Fruit fly (Drosophila melanogaster): ENCODE results near the gene CG8086.

DNA sequence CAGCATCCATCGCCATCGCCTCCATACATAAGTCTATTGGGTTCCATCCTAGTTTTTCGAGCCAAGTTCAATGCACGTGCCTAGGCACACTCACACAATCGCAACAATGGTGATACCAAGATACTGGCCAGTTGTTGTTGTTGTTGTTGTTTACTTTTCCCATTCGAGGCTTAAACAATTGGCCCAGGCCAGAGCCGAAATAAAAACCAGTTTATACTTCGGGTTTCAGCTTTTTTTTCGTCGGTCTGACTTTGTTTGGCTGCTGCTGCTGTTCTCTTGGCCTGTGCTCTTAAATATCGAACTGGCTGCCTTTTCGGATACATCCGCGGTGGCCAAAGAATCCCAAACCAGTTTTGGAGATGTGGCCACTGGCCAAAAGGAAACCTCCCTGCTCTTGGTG, 22.9 kb upstream of the CG8086 start:
- TF ChIP-seq CG7745 (tag; optimal IDR thresholded peaks at IDR 0.05) (no peak), CG17829 (tag; optimal IDR thresholded peaks at IDR 0.05) (no peak), CG8359 (GFP tag; optimal IDR thresholded peaks at IDR 0.05; ENCODE audit: borderline replicate concordance) (no peak), CG4424 (GFP tag; optimal IDR thresholded peaks at IDR 0.05) (no peak), CG12391 (tag; optimal IDR thresholded peaks at IDR 0.05) (no peak), CG18619 (GFP tag; optimal IDR thresholded peaks at IDR 0.05) (no peak)

Data from whole organism, embryonic.